Worm (Caenorhabditis elegans): ENCODE results near the gene Y55B1AR.4.

DNA sequence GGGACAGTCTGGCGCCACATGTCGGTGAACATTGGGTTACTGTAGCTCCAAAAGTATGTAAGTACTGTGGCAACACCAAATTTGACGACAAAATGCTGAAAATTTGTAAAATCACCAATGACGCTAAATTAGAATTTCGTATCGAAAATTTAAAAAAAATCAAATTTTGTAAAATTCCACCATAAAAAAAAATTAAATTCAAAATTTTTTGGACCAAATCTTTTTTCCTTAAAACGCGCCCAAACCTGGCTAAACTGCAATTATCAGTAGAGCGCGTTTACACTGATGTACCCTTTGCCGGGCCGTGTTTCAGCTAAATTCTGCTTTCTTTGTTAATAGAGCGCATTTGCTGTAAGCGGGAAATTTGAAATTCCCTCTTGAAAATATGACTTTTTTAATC lies 26.1 kb upstream of the Y55B1AR.4 start, which contains the start of gene T19C3.6:
- TF ChIP-seq nhr-28 (tag; optimal IDR thresholded peaks at IDR 0.05) (no peak), M03D4.4 (tag; optimal IDR thresholded peaks at IDR 0.05) (no peak), nhr-237 (tag; optimal IDR thresholded peaks at IDR 0.05) (no peak), unc-120 (tag; optimal IDR thresholded peaks at IDR 0.05; ENCODE audit: poor library complexity, severe bottlenecking) (no peak), ces-1 (GFP tag; optimal IDR thresholded peaks at IDR 0.05) (no peak)

Data from whole organism, mixed stage, embryonic.